Fruit fly (Drosophila melanogaster): ENCODE measurements around the gene CG34302.
A peak's percentile ranks its signal among the peaks of the same experiment; 100 is the strongest.

Gene CG34302

DNA sequence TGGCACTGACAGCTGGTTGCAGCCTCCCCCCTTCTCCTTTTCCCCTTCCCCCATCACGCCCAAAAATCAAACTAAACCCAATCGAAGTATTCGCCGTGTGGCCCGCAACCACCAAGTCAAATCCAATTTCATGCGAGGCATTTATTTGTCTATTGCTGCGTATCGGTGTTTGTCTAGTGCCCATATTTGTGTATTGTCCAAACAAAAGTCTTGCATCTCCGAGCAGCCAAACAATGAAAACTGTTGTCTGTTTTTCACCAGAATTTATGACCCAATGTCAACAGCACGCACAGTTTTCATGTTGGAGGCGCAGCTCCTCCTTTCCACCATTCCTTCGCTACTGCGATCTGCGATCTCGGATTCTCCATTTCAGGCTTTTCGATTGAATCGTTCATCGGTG is 46.3 kb upstream of the CG34302 start (continued):
- TF ChIP-seq D19A (tag; optimal IDR thresholded peaks at IDR 0.05) (peak; percentile 3), Hmx (GFP tag; optimal IDR thresholded peaks at IDR 0.05) (no peak), CG2889 (GFP tag; IDR thresholded peaks at IDR 0.05) (no peak), Elba2 (GFP tag; optimal IDR thresholded peaks at IDR 0.05) (no peak), sna (GFP tag; IDR thresholded peaks at IDR 0.05; ENCODE audit: partially characterized antibody) (no peak), zf30C (GFP tag; optimal IDR thresholded peaks at IDR 0.05) (no peak), Bgb (GFP tag; IDR thresholded peaks at IDR 0.05; ENCODE audit: partially characterized antibody) (no peak), fru (optimal IDR thresholded peaks at IDR 0.05) (no peak), Stat92E (GFP tag; optimal IDR thresholded peaks at IDR 0.05) (peak in 1 of 3 experiments; percentile 95), CG14965 (GFP tag; optimal IDR thresholded peaks at IDR 0.05; ENCODE audit: borderline replicate concordance) (peak; percentile 47), nau (GFP tag; optimal IDR thresholded peaks at IDR 0.05) (peak; percentile 79), CG43689 (GFP tag; IDR thresholded peaks at IDR 0.05) (no peak), wek (GFP tag; optimal IDR thresholded peaks at IDR 0.05) (peak; percentile 78), H15 (GFP tag; IDR thresholded peaks at IDR 0.05) (no peak), run (tag; optimal IDR thresholded peaks at IDR 0.05) (peak; percentile 14), CG6765 (GFP tag; optimal IDR thresholded peaks at IDR 0.05) (no peak), cas (GFP tag; IDR thresholded peaks at IDR 0.05) (no peak), Hr51 (GFP tag; optimal IDR thresholded peaks at IDR 0.05) (peak in 1 of 2 experiments; percentile 49), CG6175 (GFP tag; IDR thresholded peaks at IDR 0.05) (no peak), NK7.1 (GFP tag; optimal IDR thresholded peaks at IDR 0.05) (peak; percentile 34), mam (GFP tag; optimal IDR thresholded peaks at IDR 0.05) (no peak), crp (GFP tag; optimal IDR thresholded peaks at IDR 0.05) (no peak)

DNA sequence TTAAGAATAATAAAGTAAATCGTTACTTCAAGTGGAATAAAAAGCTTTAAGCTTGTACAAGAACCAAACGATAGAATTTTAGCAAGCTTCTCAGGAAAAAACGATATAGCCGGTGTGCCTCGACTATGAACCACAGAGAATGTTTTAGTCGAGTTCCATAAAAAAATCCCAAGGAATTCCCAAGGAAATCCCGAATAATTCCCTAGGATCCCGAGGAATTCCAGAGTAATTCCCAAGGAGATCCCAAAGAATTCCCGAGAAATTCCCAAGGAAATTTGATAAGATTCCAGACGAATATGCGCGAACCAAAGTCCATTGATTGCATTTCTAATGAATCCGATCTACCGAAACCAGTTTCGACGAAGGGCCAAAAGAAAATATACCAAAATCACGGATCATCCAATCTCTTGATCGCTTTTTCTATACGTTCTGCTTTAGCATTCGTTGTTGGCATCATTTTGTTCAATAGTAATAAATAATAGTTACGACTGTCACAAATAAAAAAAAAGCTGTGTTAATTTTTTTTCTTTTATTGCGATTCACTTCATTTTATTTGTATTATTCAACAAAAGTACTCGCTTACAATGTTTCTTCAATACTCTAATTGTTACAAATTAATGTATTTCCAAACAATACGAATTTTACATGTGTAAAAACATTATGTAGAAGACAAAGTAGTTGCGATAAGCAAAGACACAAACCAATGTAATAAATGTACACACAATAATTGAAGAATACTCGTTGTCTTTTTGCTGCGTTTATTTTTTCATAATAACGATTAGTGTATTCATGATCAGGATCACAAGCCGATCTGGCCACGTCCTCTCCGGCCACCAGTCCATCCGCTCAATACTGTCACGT is 45.1 kb upstream of the CG34302 start:
- TF ChIP-seq ato (GFP tag; IDR thresholded peaks at IDR 0.05; ENCODE audit: partially characterized antibody) (no peak), Elba2 (GFP tag; optimal IDR thresholded peaks at IDR 0.05) (no peak), CG7745 (tag; optimal IDR thresholded peaks at IDR 0.05) (peak; percentile 25), CG6689 (GFP tag; IDR thresholded peaks at IDR 0.05) (no peak), scrt (GFP tag; optimal IDR thresholded peaks at IDR 0.05) (no peak), CG7556 (GFP tag; optimal IDR thresholded peaks at IDR 0.05) (no peak), HHEX (GFP tag; optimal IDR thresholded peaks at IDR 0.05) (no peak), Max (GFP tag; optimal IDR thresholded peaks at IDR 0.05) (no peak), CG10462 (GFP tag; optimal IDR thresholded peaks at IDR 0.05) (no peak), CG8765 (GFP tag; IDR thresholded peaks at IDR 0.05) (no peak), H2.0 (GFP tag; IDR thresholded peaks at IDR 0.05) (no peak), odd (GFP tag; optimal IDR thresholded peaks at IDR 0.05) (no peak), tup (GFP tag; optimal IDR thresholded peaks at IDR 0.05) (no peak), PHDP (tag; optimal IDR thresholded peaks at IDR 0.05) (no peak), Rfx (GFP tag; IDR thresholded peaks at IDR 0.05) (no peak), CG34376 (GFP tag; optimal IDR thresholded peaks at IDR 0.05) (no peak), CG2875 (GFP tag; optimal IDR thresholded peaks at IDR 0.05) (peak; percentile 6), exex (tag; optimal IDR thresholded peaks at IDR 0.05) (no peak), CG31365 (tag; optimal IDR thresholded peaks at IDR 0.05) (peak; percentile 66), gce (GFP tag; IDR thresholded peaks at IDR 0.05) (no peak), MBD-R2 (GFP tag; IDR thresholded peaks at IDR 0.05) (no peak), HLHmδ (GFP tag; optimal IDR thresholded peaks at IDR 0.05) (no peak), CG32532 (GFP tag; IDR thresholded peaks at IDR 0.05) (no peak), Vsx1 (GFP tag; optimal IDR thresholded peaks at IDR 0.05) (no peak), gro (GFP tag; optimal IDR thresholded peaks at IDR 0.05) (no peak), Xbp1 (GFP tag; optimal IDR thresholded peaks at IDR 0.05) (no peak), CG9797 (GFP tag; optimal IDR thresholded peaks at IDR 0.05) (no peak), Spps (tag; optimal IDR thresholded peaks at IDR 0.05) (no peak)

Data from whole organism, embryonic.